Worm (Caenorhabditis elegans): ENCODE results near the gene M01H9.4.

- no peak for TF ChIP-seq W03F9.2 (tag; optimal IDR thresholded peaks at IDR 0.05)
- no peak for TF ChIP-seq him-1 (tag; optimal IDR thresholded peaks at IDR 0.05)
These were observed 7.2 kb downstream of the M01H9.4 start for ce11 chrIV:4475362-4476086.
